Fruit fly (Drosophila melanogaster): Measurements from ENCODE around the gene Bub3.

dm6 chr3R:29715277-29715676, 40.1 kb upstream of the Bub3 start, which contains the start of gene Dup99B:
- no peak for TF ChIP-seq CG12768 (GFP tag; optimal IDR thresholded peaks at IDR 0.05)
- TF ChIP-seq CG11617 (GFP tag; optimal IDR thresholded peaks at IDR 0.05): no peak
- TF ChIP-seq toe (GFP tag; optimal IDR thresholded peaks at IDR 0.05): no peak
- no peak for TF ChIP-seq ovo (GFP tag; optimal IDR thresholded peaks at IDR 0.05)
- TF ChIP-seq Clk (GFP tag; optimal IDR thresholded peaks at IDR 0.05): no peak
- no peak for TF ChIP-seq Crg-1 (GFP tag; optimal IDR thresholded peaks at IDR 0.05)
- no peak for TF ChIP-seq Mnt (GFP tag; optimal IDR thresholded peaks at IDR 0.05)
